Worm (Caenorhabditis elegans) whole organism, late embryonic: Measurements from ENCODE around the gene Y116A8A.7.

ENCODE experiments used
- C38D4.7 ChIP-seq: fragments of 200-800 bp; sonication (Bioruptor generic); optimal IDR thresholded peaks from 2 replicates; lab custom pipeline; 2018; ENCODE audit warnings: mild to moderate bottlenecking, missing genetic modification characterization, moderate library complexity, missing compliant biosample characterization
- K02D7.2 ChIP-seq: sonication (generic microtip); optimal IDR thresholded peaks from 2 replicates; lab custom pipeline; 2017; ENCODE audit warnings: mild to moderate bottlenecking, missing genetic modification characterization, missing compliant biosample characterization
- Y22D7AL.16 ChIP-seq: sonication (generic microtip); optimal IDR thresholded peaks from 2 replicates; lab custom pipeline; 2016; ENCODE audit warnings: missing genetic modification characterization, missing compliant biosample characterization
- ahr-1 ChIP-seq: sonication (generic microtip); optimal IDR thresholded peaks from 2 replicates; lab custom pipeline; 2016; ENCODE audit warnings: missing genetic modification characterization, missing compliant biosample characterization
- ama-1 ChIP-seq: fragments of 150-350 bp; optimal IDR thresholded peaks from 2 replicates; lab custom pipeline; 2014
- ceh-18 ChIP-seq: sonication (generic microtip); optimal IDR thresholded peaks from 2 replicates; lab custom pipeline; 2016; ENCODE audit warnings: missing genetic modification characterization, missing compliant biosample characterization
- ceh-19 ChIP-seq: fragments of 200-800 bp; sonication (Bioruptor generic); optimal IDR thresholded peaks from 2 replicates; lab custom pipeline; 2018; ENCODE audit warnings: mild to moderate bottlenecking, missing genetic modification characterization, missing compliant biosample characterization
- ceh-34 ChIP-seq: sonication (generic microtip); optimal IDR thresholded peaks from 2 replicates; lab custom pipeline; 2016; ENCODE audit warnings: mild to moderate bottlenecking, missing genetic modification characterization, missing compliant biosample characterization
- ceh-6 ChIP-seq: fragments of 200-800 bp; sonication (Bioruptor generic); optimal IDR thresholded peaks from 2 replicates; lab custom pipeline; 2018; ENCODE audit warnings: mild to moderate bottlenecking, missing genetic modification characterization, missing compliant biosample characterization
- ceh-9 ChIP-seq: sonication (generic microtip); optimal IDR thresholded peaks from 2 replicates; lab custom pipeline; 2016; ENCODE audit warnings: mild to moderate bottlenecking, missing genetic modification characterization, inconsistent platforms, missing compliant biosample characterization
- che-1 ChIP-seq: sonication (generic microtip); optimal IDR thresholded peaks from 2 replicates; lab custom pipeline; 2016; ENCODE audit warnings: mild to moderate bottlenecking, missing genetic modification characterization, missing compliant biosample characterization
- dmd-4 ChIP-seq: sonication (generic microtip); optimal IDR thresholded peaks from 2 replicates; lab custom pipeline; 2016; ENCODE audit warnings: borderline replicate concordance, missing genetic modification characterization, missing compliant biosample characterization
- elt-2 ChIP-seq: sonication (generic microtip); optimal IDR thresholded peaks from 2 replicates; lab custom pipeline; 2016; ENCODE audit warnings: missing genetic modification reagents, missing genetic modification characterization, missing compliant biosample characterization
- elt-4 ChIP-seq: sonication (generic microtip); optimal IDR thresholded peaks from 2 replicates; lab custom pipeline; 2016; ENCODE audit warnings: missing genetic modification characterization, missing compliant biosample characterization
- fax-1 ChIP-seq: sonication (generic microtip); optimal IDR thresholded peaks from 2 replicates; lab custom pipeline; 2016; ENCODE audit warnings: missing genotype, missing genetic modification characterization, missing compliant biosample characterization
- fkh-10 ChIP-seq: fragments of 150-350 bp; optimal IDR thresholded peaks from 2 replicates; lab custom pipeline; 2014; ENCODE audit warnings: missing biosample characterization, missing genetic modification reagents, missing genetic modification characterization
- fkh-6 ChIP-seq: sonication (generic microtip); optimal IDR thresholded peaks from 2 replicates; lab custom pipeline; 2016; ENCODE audit warnings: missing genetic modification characterization, missing compliant biosample characterization
- gmeb-2 ChIP-seq: sonication (generic microtip); optimal IDR thresholded peaks from 2 replicates; lab custom pipeline; 2016; ENCODE audit warnings: missing genetic modification characterization, inconsistent platforms, missing compliant biosample characterization
- hlh-15 ChIP-seq: sonication (generic microtip); optimal IDR thresholded peaks from 2 replicates; lab custom pipeline; 2016; ENCODE audit warnings: missing genetic modification characterization, missing compliant biosample characterization
- hlh-8 ChIP-seq: sonication (generic microtip); optimal IDR thresholded peaks from 2 replicates; lab custom pipeline; 2016; ENCODE audit warnings: missing genotype, missing genetic modification characterization, missing compliant biosample characterization
- lin-11 ChIP-seq: fragments of 200-800 bp; sonication (Bioruptor generic); optimal IDR thresholded peaks from 2 replicates; lab custom pipeline; 2018; ENCODE audit warnings: mild to moderate bottlenecking, missing genetic modification characterization, missing compliant biosample characterization
- madf-2 ChIP-seq: sonication (generic microtip); optimal IDR thresholded peaks from 2 replicates; lab custom pipeline; 2017; ENCODE audit warnings: missing genetic modification characterization, missing compliant biosample characterization
- mec-3 ChIP-seq: sonication (generic microtip); optimal IDR thresholded peaks from 2 replicates; lab custom pipeline; 2016; ENCODE audit warnings: borderline replicate concordance, missing genetic modification characterization, missing compliant biosample characterization
- nhr-11 ChIP-seq: fragments of 150-350 bp; optimal IDR thresholded peaks from 2 replicates; lab custom pipeline; 2014; ENCODE audit warnings: missing biosample characterization, missing genetic modification characterization
- nhr-232 ChIP-seq: sonication (generic microtip); optimal IDR thresholded peaks from 2 replicates; lab custom pipeline; 2016; ENCODE audit warnings: missing genetic modification characterization, missing compliant biosample characterization
- npax-4 ChIP-seq: sonication (generic microtip); optimal IDR thresholded peaks from 2 replicates; lab custom pipeline; 2016; ENCODE audit warnings: missing genetic modification characterization, missing compliant biosample characterization
- pat-9 ChIP-seq: fragments of 200-800 bp; sonication (Bioruptor generic); optimal IDR thresholded peaks from 2 replicates; lab custom pipeline; 2018; ENCODE audit warnings: mild to moderate bottlenecking, missing genetic modification characterization, moderate library complexity, missing compliant biosample characterization
- pax-1 ChIP-seq: fragments of 150-350 bp; optimal IDR thresholded peaks from 2 replicates; lab custom pipeline; 2014; ENCODE audit warnings: missing biosample characterization, missing genetic modification characterization
- pha-2 ChIP-seq: sonication (generic microtip); optimal IDR thresholded peaks from 2 replicates; lab custom pipeline; 2017; ENCODE audit warnings: mild to moderate bottlenecking, missing genetic modification characterization, missing compliant biosample characterization
- pqm-1 ChIP-seq: sonication (generic microtip); optimal IDR thresholded peaks from 2 replicates; lab custom pipeline; 2016; ENCODE audit warnings: missing genetic modification characterization, missing compliant biosample characterization
- ref-2 ChIP-seq: sonication (generic microtip); optimal IDR thresholded peaks from 2 replicates; lab custom pipeline; 2016; ENCODE audit warnings: missing genetic modification characterization, missing compliant biosample characterization
- rnt-1 ChIP-seq: sonication (generic microtip); optimal IDR thresholded peaks from 2 replicates; lab custom pipeline; 2016; ENCODE audit warnings: missing genetic modification characterization, missing compliant biosample characterization
- sdc-2 ChIP-seq: sonication (generic microtip); optimal IDR thresholded peaks from 2 replicates; lab custom pipeline; 2016; ENCODE audit warnings: missing genotype, missing genetic modification characterization, missing compliant biosample characterization
- sox-2 ChIP-seq: fragments of 200-800 bp; sonication (Bioruptor generic); IDR thresholded peaks from 2 replicates; pipeline ENCODE4 v1.3.6; 2022; ENCODE audit warnings: missing genetic modification reagents, missing genetic modification characterization, missing compliant biosample characterization
- tbx-7 ChIP-seq: sonication (generic microtip); optimal IDR thresholded peaks from 2 replicates; lab custom pipeline; 2016; ENCODE audit warnings: missing genotype, missing genetic modification characterization, missing compliant biosample characterization
- ttx-3 ChIP-seq: sonication (generic microtip); optimal IDR thresholded peaks from 2 replicates; lab custom pipeline; 2016; ENCODE audit warnings: missing genetic modification reagents, missing genetic modification characterization, missing compliant biosample characterization
- unc-3 ChIP-seq, 2 experiments: fragments of 200-800 bp in 1 of 2; sonication (Bioruptor generic) in 1 of 2; sonication (generic microtip) in 1 of 2; conservative IDR thresholded peaks in 1 of 2; optimal IDR thresholded peaks in 1 of 2; 2 replicates each; pipeline versions ENCODE4 v1.3.6 to Lab custom; 2016 to 2022; ENCODE audit warnings: missing compliant biosample characterization in 2 of 2, missing genetic modification characterization in 2 of 2, missing genetic modification reagents in 1 of 2
- unc-42 ChIP-seq: sonication (generic microtip); optimal IDR thresholded peaks from 2 replicates; lab custom pipeline; 2016; ENCODE audit warnings: missing genotype, missing genetic modification characterization, missing compliant biosample characterization
- unc-55 ChIP-seq: sonication (generic microtip); optimal IDR thresholded peaks from 2 replicates; lab custom pipeline; 2017; ENCODE audit warnings: missing biosample characterization, missing genetic modification reagents, missing genetic modification characterization
- zip-5 ChIP-seq: sonication (generic microtip); optimal IDR thresholded peaks from 2 replicates; lab custom pipeline; 2016; ENCODE audit warnings: missing genetic modification characterization, missing compliant biosample characterization
- ztf-16 ChIP-seq: sonication (generic microtip); optimal IDR thresholded peaks from 2 replicates; lab custom pipeline; 2017; ENCODE audit warnings: missing genetic modification characterization, missing compliant biosample characterization

Y116A8A.7 gene

ce11 chrIV:16812116-16812515, 17.9 kb upstream of the Y116A8A.7 start:
- no peak for TF ChIP-seq ahr-1
- TF ChIP-seq unc-42 (tag; lab: Kevin White, UChicago): peak; percentile 77
- no peak for TF ChIP-seq unc-3 (GFP tag; conservative IDR thresholded peaks at IDR 0.05; lab: Robert Waterston, UW)
- TF ChIP-seq unc-3 (tag; optimal IDR thresholded peaks at IDR 0.05; lab: Kevin White, UChicago): no peak
- no peak for TF ChIP-seq ceh-34 (tag; lab: Kevin White, UChicago)
- TF ChIP-seq fax-1 (tag; lab: Kevin White, UChicago): no peak

ce11 chrIV:16813825-16814224, 16.2 kb upstream of the Y116A8A.7 start, which contains the start of gene Y116A8A.2:
TSS of gene Y116A8A.2 (minus strand) at chrIV:16813925.
- TF ChIP-seq fkh-6 (tag; lab: Kevin White, UChicago): no peak
- TF ChIP-seq pat-9: no peak
- no peak for TF ChIP-seq zip-5
- no peak for TF ChIP-seq ceh-6 (GFP tag; lab: Kevin White, UChicago)
- no peak for TF ChIP-seq ceh-18 (tag; lab: Kevin White, UChicago)
- TF ChIP-seq C38D4.7 (GFP tag; lab: Kevin White, UChicago): no peak
- TF ChIP-seq mec-3 (tag; lab: Kevin White, UChicago): no peak
- TF ChIP-seq fax-1 (tag; lab: Kevin White, UChicago): no peak
- TF ChIP-seq ama-1 (lab: Kevin White, UChicago): no peak
- no peak for TF ChIP-seq sox-2
- no peak for TF ChIP-seq pha-2

ce11 chrIV:16822529-16822928, 7.5 kb upstream of the Y116A8A.7 start, which contains the start of gene Y116A8A.4:
TSS of gene Y116A8A.4 (plus strand) at chrIV:16822829.
- TF ChIP-seq lin-11 (tag; lab: Kevin White, UChicago) (no peak), pha-2 (no peak), sdc-2 (tag; lab: Kevin White, UChicago) (no peak), elt-2 (tag; lab: Kevin White, UChicago) (no peak), ztf-16 (tag; lab: Kevin White, UChicago) (no peak), ceh-34 (tag; lab: Kevin White, UChicago) (no peak), K02D7.2 (no peak), Y22D7AL.16 (no peak), ama-1 (lab: Kevin White, UChicago) (no peak), gmeb-2 (tag; lab: Kevin White, UChicago) (no peak), elt-4 (no peak), che-1 (tag; lab: Kevin White, UChicago) (no peak), npax-4 (tag; lab: Kevin White, UChicago) (no peak), nhr-11 (tag; lab: Kevin White, UChicago) (no peak), hlh-8 (tag; lab: Kevin White, UChicago) (no peak), fkh-6 (tag; lab: Kevin White, UChicago) (no peak)

ce11 chrIV:16828698-16829097, 1.3 kb upstream of the Y116A8A.7 start, which contains the start of gene Y116A8A.6:
TSS of gene Y116A8A.6 (minus strand) at chrIV:16828798.
- TF ChIP-seq ceh-34 (tag; lab: Kevin White, UChicago) (no peak), tbx-7 (tag; lab: Kevin White, UChicago) (no peak), elt-4 (no peak), pqm-1 (no peak), rnt-1 (tag; lab: Kevin White, UChicago) (no peak), dmd-4 (tag; lab: Kevin White, UChicago) (no peak), ref-2 (tag; lab: Kevin White, UChicago) (no peak), nhr-232 (no peak), sdc-2 (tag; lab: Kevin White, UChicago) (no peak)

ce11 chrIV:16831366-16831765, 1.4 kb downstream of the Y116A8A.7 start, which contains the start of gene clec-194:
TSS of gene clec-194 (plus strand) at chrIV:16831666.
- TF ChIP-seq sdc-2 (tag; lab: Kevin White, UChicago) (no peak), ttx-3 (no peak), ceh-19 (GFP tag; lab: Kevin White, UChicago) (no peak), unc-55 (GFP tag; lab: Kevin White, UChicago) (no peak), hlh-15 (tag; lab: Kevin White, UChicago) (no peak), lin-11 (tag; lab: Kevin White, UChicago) (no peak), ceh-9 (tag; lab: Kevin White, UChicago) (no peak), madf-2 (tag; lab: Kevin White, UChicago) (no peak), fkh-10 (GFP tag; lab: Kevin White, UChicago) (no peak), pax-1 (tag; lab: Kevin White, UChicago) (no peak)
